Worm (Caenorhabditis elegans) whole organism, early embryonic: Measurements from ENCODE around the gene pcyt-1.

ENCODE experiments used
- flt-1 ChIP-seq: fragments of 200-800 bp; sonication (Bioruptor generic); IDR thresholded peaks from 2 replicates; pipeline ENCODE4 v1.3.6; 2022; ENCODE audit warnings: missing genetic modification characterization, missing compliant biosample characterization
- pes-1 ChIP-seq: fragments of 200-800 bp; sonication (Bioruptor generic); IDR thresholded peaks from 2 replicates; pipeline ENCODE4 v1.3.6; 2022; ENCODE audit warnings: missing genetic modification reagents, missing genetic modification characterization, missing compliant biosample characterization

- no peak for TF ChIP-seq pes-1 (GFP tag; lab: Robert Waterston, UW)
- no peak for TF ChIP-seq flt-1 (GFP tag; lab: Robert Waterston, UW)
Measured at ce11 chrX:7562625-7563024, 9.5 kb upstream of the pcyt-1 start, which contains the start of gene sto-1.
